Worm (Caenorhabditis elegans): ENCODE results near the gene bath-38.

ce11 chrII:10073986-10074385 is 28.9 kb upstream of the bath-38 start:
- TF ChIP-seq ztf-23 (GFP tag; IDR thresholded peaks at IDR 0.05) (no peak), cog-1 (tag; optimal IDR thresholded peaks at IDR 0.05) (no peak), med-1 (GFP tag; optimal IDR thresholded peaks at IDR 0.05; ENCODE audit: insufficient read depth) (no peak), T22C8.4 (GFP tag; IDR thresholded peaks at IDR 0.05) (no peak), ref-1 (GFP tag; conservative IDR thresholded peaks at IDR 0.05) (no peak), flt-1 (GFP tag; IDR thresholded peaks at IDR 0.05) (no peak)
